Fruit fly (Drosophila melanogaster) whole organism, adult: ENCODE measurements around the gene sick.

Experiments used
- CG12768 ChIP-seq: fragments of 200-800 bp; sonication (Bioruptor generic); optimal IDR thresholded peaks from 2 replicates; lab custom pipeline; 2017; ENCODE audit warnings: missing biosample characterization, missing genetic modification characterization, mild to moderate bottlenecking, moderate library complexity, missing genetic modification reagents
- CG14711 ChIP-seq: fragments of 200-800 bp; sonication (Bioruptor generic); optimal IDR thresholded peaks from 2 replicates; lab custom pipeline; 2018; ENCODE audit warnings: missing biosample characterization, mild to moderate bottlenecking, missing genetic modification characterization, moderate library complexity
- CG5204 ChIP-seq: fragments of 200-800 bp; sonication (Bioruptor generic); optimal IDR thresholded peaks from 2 replicates; lab custom pipeline; 2016; ENCODE audit warnings: missing biosample characterization, missing genetic modification characterization
- CG7045 ChIP-seq: fragments of 200-800 bp; sonication (Bioruptor generic); optimal IDR thresholded peaks from 2 replicates; lab custom pipeline; 2017; ENCODE audit warnings: missing biosample characterization, mild to moderate bottlenecking, missing genetic modification characterization
- CG7101 ChIP-seq: fragments of 200-800 bp; sonication (Bioruptor generic); optimal IDR thresholded peaks from 2 replicates; lab custom pipeline; 2018; ENCODE audit warnings: missing biosample characterization, mild to moderate bottlenecking, missing genetic modification characterization, moderate library complexity
- Clk ChIP-seq: fragments of 200-800 bp; sonication (Bioruptor generic); optimal IDR thresholded peaks from 2 replicates; lab custom pipeline; 2017; ENCODE audit warnings: missing biosample characterization, missing genetic modification characterization
- Crg-1 ChIP-seq: fragments of 200-800 bp; sonication (Bioruptor generic); optimal IDR thresholded peaks from 2 replicates; lab custom pipeline; 2016; ENCODE audit warnings: missing biosample characterization, missing genetic modification characterization
- Mnt ChIP-seq: fragments of 200-800 bp; sonication (Bioruptor generic); optimal IDR thresholded peaks from 2 replicates; lab custom pipeline; 2016; ENCODE audit warnings: missing biosample characterization, mild to moderate bottlenecking, missing genetic modification characterization
- bab1 ChIP-seq: fragments of 200-800 bp; sonication (Bioruptor generic); optimal IDR thresholded peaks from 3 replicates; lab custom pipeline; 2019; ENCODE audit warnings: missing biosample characterization, mild to moderate bottlenecking, missing genetic modification characterization, moderate library complexity
- cnc ChIP-seq, 2 experiments: fragments of >200 bp; optimal IDR thresholded peaks; 2 replicates each; lab custom pipeline; 2017
- kay ChIP-seq: fragments of 200-800 bp; sonication (Bioruptor generic); peaks from one replicate; lab custom pipeline; 2016; ENCODE audit warnings: missing biosample characterization, missing genetic modification characterization, borderline replicate concordance
- pad ChIP-seq: fragments of 200-800 bp; sonication (Bioruptor generic); optimal IDR thresholded peaks from 3 replicates; lab custom pipeline; 2017; ENCODE audit warnings: missing biosample characterization, missing genetic modification characterization, mild to moderate bottlenecking, moderate library complexity, missing genetic modification reagents

DNA sequence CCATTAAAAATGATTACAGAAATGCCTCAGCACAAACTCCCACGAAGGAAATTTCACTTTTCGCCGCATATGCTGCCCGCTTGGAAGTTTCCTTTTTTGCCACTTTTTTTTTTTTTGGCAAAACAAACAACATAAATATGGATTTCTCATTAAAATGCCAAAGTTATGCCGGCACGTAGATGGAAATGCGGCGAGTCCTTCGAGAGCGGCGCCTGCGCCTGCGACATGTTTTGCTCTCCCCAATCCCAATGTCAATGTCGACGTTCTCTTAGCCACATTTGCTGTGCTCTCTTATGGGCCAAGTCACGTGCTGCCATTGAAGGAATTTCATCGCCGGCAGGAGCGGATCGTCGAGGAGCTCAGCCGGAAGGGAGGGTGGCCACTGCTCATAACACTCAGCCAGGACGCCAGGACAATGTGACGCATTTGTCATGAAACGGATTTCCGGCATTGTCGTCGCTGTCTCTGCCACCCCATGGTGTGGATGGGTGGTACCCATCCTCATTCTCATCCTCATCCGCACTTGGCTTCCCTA is 13.4 kb downstream of the sick start:
- TF ChIP-seq Mnt (GFP tag; lab: Kevin White, UChicago) (no peak), Clk (no peak), bab1 (GFP tag; lab: Kevin White, UChicago) (no peak), kay (GFP tag; lab: Kevin White, UChicago) (no peak), cnc (optimal IDR thresholded peaks at IDR 0.05; lab: Kevin White, UChicago) (no peak), Crg-1 (GFP tag; lab: Kevin White, UChicago) (no peak), CG12768 (no peak), CG5204 (no peak), CG14711 (no peak), pad (no peak), CG7045 (no peak), CG7101 (tag; lab: Kevin White, UChicago) (no peak)
